Worm (Caenorhabditis elegans) whole organism, young adult: ENCODE results near the gene srw-19.

Source experiments
- ama-1 ChIP-seq, 3 experiments: fragments of 150-350 bp in 1 of 3; sonication (generic microtip) in 2 of 3; optimal IDR thresholded peaks; 2 replicates each; lab custom pipeline; 2014 to 2018; ENCODE audit warnings: missing biosample characterization in 2 of 3, missing genetic modification characterization in 2 of 3, missing genetic modification reagents in 2 of 3
- bed-1 ChIP-seq: fragments of 200-800 bp; sonication (Bioruptor generic); IDR thresholded peaks from 2 replicates; pipeline ENCODE4 v1.3.6; 2022; ENCODE audit warnings: missing genetic modification reagents, missing genetic modification characterization, missing compliant biosample characterization
- die-1 ChIP-seq: sonication (generic microtip); optimal IDR thresholded peaks from 2 replicates; lab custom pipeline; 2016; ENCODE audit warnings: missing genotype, mild to moderate bottlenecking, missing genetic modification characterization, missing compliant biosample characterization
- snpc-4 ChIP-seq, 5 experiments: fragments of 150-350 bp in 1 of 5; sonication (generic microtip) in 4 of 5; optimal IDR thresholded peaks; 2 replicates each; lab custom pipeline; 2014 to 2018; ENCODE audit warnings: missing genetic modification characterization in 5 of 5, missing biosample characterization in 3 of 5, antibody characterized with exemption in 2 of 5, mild to moderate bottlenecking in 2 of 5, missing compliant biosample characterization in 2 of 5, missing genotype in 2 of 5, moderate library complexity in 2 of 5, missing genetic modification reagents in 1 of 5

ce11 chrV:15274757-15275156 is 6.4 kb downstream of the srw-19 start, which contains the start of gene srw-16:
- no peak for TF ChIP-seq ama-1 (optimal IDR thresholded peaks at IDR 0.05; lab: Kevin White, UChicago)
- TF ChIP-seq ama-1 (GFP tag; optimal IDR thresholded peaks at IDR 0.05; lab: Kevin White, UChicago) = no peak
- TF ChIP-seq bed-1 (GFP tag; lab: Robert Waterston, UW) = no peak
- TF ChIP-seq die-1 (tag; lab: Kevin White, UChicago) = no peak
- TF ChIP-seq snpc-4 (GFP tag; optimal IDR thresholded peaks at IDR 0.05; lab: Kevin White, UChicago) = no peak
- TF ChIP-seq snpc-4 (tag; optimal IDR thresholded peaks at IDR 0.05; lab: Kevin White, UChicago) = no peak
